Fruit fly (Drosophila melanogaster) whole organism, embryonic: ENCODE data around the gene CG14280.

Source experiments
- Awh ChIP-seq: fragments of 200-800 bp; sonication (Bioruptor generic); IDR thresholded peaks from 2 replicates; pipeline ENCODE4, ENCODE4 v1.3.6; 2022; ENCODE audit warnings: missing biosample characterization, missing genetic modification characterization
- B-H1 ChIP-seq: fragments of 200-800 bp; sonication (Bioruptor generic); IDR thresholded peaks from 3 replicates; pipeline ENCODE4 v1.3.6; 2022; ENCODE audit warnings: missing biosample characterization, missing genetic modification characterization
- BtbVII ChIP-seq: fragments of 200-800 bp; sonication (Bioruptor generic); optimal IDR thresholded peaks from 3 replicates; lab custom pipeline; 2017; ENCODE audit warnings: missing biosample characterization, mild to moderate bottlenecking, missing genetic modification characterization
- CG11247 ChIP-seq: fragments of 200-800 bp; sonication (Bioruptor generic); IDR thresholded peaks from 2 replicates; pipeline ENCODE4 v1.3.6; 2022; ENCODE audit warnings: missing biosample characterization, missing genetic modification characterization
- CG12236 ChIP-seq: fragments of 200-800 bp; sonication (Bioruptor generic); optimal IDR thresholded peaks from 2 replicates; lab custom pipeline; 2016; ENCODE audit warnings: missing biosample characterization, missing genetic modification characterization
- CG12391 ChIP-seq: fragments of 200-800 bp; sonication (Bioruptor generic); optimal IDR thresholded peaks from 3 replicates; lab custom pipeline; 2018; ENCODE audit warnings: missing biosample characterization, mild to moderate bottlenecking, missing genetic modification characterization, moderate library complexity
- CG14667 ChIP-seq: fragments of 200-800 bp; sonication (Bioruptor generic); IDR thresholded peaks from 2 replicates; pipeline ENCODE4 v1.3.6; 2022; ENCODE audit warnings: missing biosample characterization, missing genetic modification characterization
- CG15601 ChIP-seq: fragments of 200-800 bp; sonication (Bioruptor generic); optimal IDR thresholded peaks from 3 replicates; lab custom pipeline; 2019; ENCODE audit warnings: missing biosample characterization, mild to moderate bottlenecking, missing genetic modification characterization, moderate library complexity
- CG17385 ChIP-seq: fragments of 200-800 bp; sonication (Bioruptor generic); optimal IDR thresholded peaks from 3 replicates; lab custom pipeline; 2018; ENCODE audit warnings: missing biosample characterization, mild to moderate bottlenecking, missing genetic modification characterization
- CG17829 ChIP-seq: fragments of 200-800 bp; optimal IDR thresholded peaks from 2 replicates; lab custom pipeline; 2019; ENCODE audit warnings: missing biosample characterization, mild to moderate bottlenecking, missing genetic modification characterization, moderate library complexity
- CG17912 ChIP-seq: fragments of 200-800 bp; sonication (Bioruptor generic); optimal IDR thresholded peaks from 2 replicates; lab custom pipeline; 2018; ENCODE audit warnings: missing biosample characterization, mild to moderate bottlenecking, missing genetic modification characterization
- CG18619 ChIP-seq: fragments of 200-800 bp; sonication (Bioruptor generic); optimal IDR thresholded peaks from 3 replicates; lab custom pipeline; 2017; ENCODE audit warnings: missing biosample characterization, mild to moderate bottlenecking, missing genetic modification characterization
- CG2678 ChIP-seq: fragments of 200-800 bp; sonication (Bioruptor generic); optimal IDR thresholded peaks from 3 replicates; lab custom pipeline; 2019; ENCODE audit warnings: missing biosample characterization, mild to moderate bottlenecking, missing genetic modification characterization, moderate library complexity
- CG32532 ChIP-seq: fragments of 200-800 bp; sonication (Bioruptor generic); IDR thresholded peaks from 2 replicates; pipeline ENCODE4 v1.3.6; 2022; ENCODE audit warnings: missing biosample characterization, missing genetic modification characterization
- CG32767 ChIP-seq: fragments of 200-800 bp; sonication (Bioruptor generic); IDR thresholded peaks from 2 replicates; pipeline ENCODE4 v1.3.6; 2022; ENCODE audit warnings: missing biosample characterization, missing genetic modification characterization
- CG34422 ChIP-seq: fragments of 200-800 bp; sonication (Bioruptor generic); IDR thresholded peaks from 3 replicates; pipeline ENCODE4 v1.3.6; 2022; ENCODE audit warnings: missing biosample characterization, missing genetic modification characterization
- CG6765 ChIP-seq: fragments of 200-800 bp; sonication (Bioruptor generic); optimal IDR thresholded peaks from 3 replicates; lab custom pipeline; 2017; ENCODE audit warnings: missing biosample characterization, mild to moderate bottlenecking, missing genetic modification characterization
- CG8089 ChIP-seq: fragments of 200-800 bp; sonication (Bioruptor generic); optimal IDR thresholded peaks from 3 replicates; lab custom pipeline; 2016; ENCODE audit warnings: missing biosample characterization, missing genetic modification characterization
- CG9609 ChIP-seq: fragments of 200-800 bp; sonication (Bioruptor generic); optimal IDR thresholded peaks from 3 replicates; lab custom pipeline; 2016; ENCODE audit warnings: missing biosample characterization, missing genetic modification characterization
- CG9797 ChIP-seq: fragments of 200-800 bp; sonication (Bioruptor generic); optimal IDR thresholded peaks from 3 replicates; lab custom pipeline; 2018; ENCODE audit warnings: missing biosample characterization, mild to moderate bottlenecking, missing genetic modification characterization
- CG9817 ChIP-seq: fragments of 200-800 bp; sonication (Bioruptor generic); optimal IDR thresholded peaks from 2 replicates; lab custom pipeline; 2018; ENCODE audit warnings: missing biosample characterization, mild to moderate bottlenecking, missing genetic modification characterization, moderate library complexity
- CHES-1-like ChIP-seq: fragments of 200-800 bp; sonication (Bioruptor generic); optimal IDR thresholded peaks from 2 replicates; lab custom pipeline; 2016; ENCODE audit warnings: missing biosample characterization, missing genetic modification characterization
- CoRest ChIP-seq: fragments of 200-800 bp; sonication (Bioruptor generic); optimal IDR thresholded peaks from 3 replicates; lab custom pipeline; 2018; ENCODE audit warnings: missing biosample characterization, mild to moderate bottlenecking, missing genetic modification characterization, moderate library complexity
- Dek ChIP-seq: fragments of 200-800 bp; sonication (Bioruptor generic); optimal IDR thresholded peaks from 3 replicates; lab custom pipeline; 2019; ENCODE audit warnings: missing biosample characterization, mild to moderate bottlenecking, missing genetic modification characterization, moderate library complexity
- E2f1 ChIP-seq: fragments of 200-800 bp; sonication (Bioruptor generic); IDR thresholded peaks from 2 replicates; pipeline ENCODE4 v1.3.6; 2022; ENCODE audit warnings: missing biosample characterization, missing genetic modification characterization
- Fer3 ChIP-seq: fragments of 200-800 bp; sonication (Bioruptor generic); optimal IDR thresholded peaks from 2 replicates; lab custom pipeline; 2018; ENCODE audit warnings: missing biosample characterization, mild to moderate bottlenecking, missing genetic modification characterization, moderate library complexity
- GATAe ChIP-seq: fragments of 200-800 bp; sonication (Bioruptor generic); conservative IDR thresholded peaks from 2 replicates; pipeline ENCODE4 v1.3.6; 2022; ENCODE audit warnings: missing biosample characterization, missing genetic modification characterization
- Hmr ChIP-seq: fragments of 200-800 bp; sonication (Bioruptor generic); optimal IDR thresholded peaks from 3 replicates; lab custom pipeline; 2017; ENCODE audit warnings: mild to moderate bottlenecking, missing biosample characterization, missing genetic modification reagents, missing genetic modification characterization
- Oli ChIP-seq: fragments of 200-800 bp; sonication (Bioruptor generic); optimal IDR thresholded peaks from 2 replicates; lab custom pipeline; 2018; ENCODE audit warnings: missing biosample characterization, mild to moderate bottlenecking, missing genetic modification characterization, moderate library complexity
- ap ChIP-seq: fragments of 200-800 bp; sonication (Bioruptor generic); IDR thresholded peaks from 2 replicates; pipeline ENCODE4 v1.3.6; 2022; ENCODE audit warnings: missing biosample characterization, missing genetic modification characterization
- ash1 ChIP-seq: fragments of 200-800 bp; sonication (Bioruptor generic); optimal IDR thresholded peaks from 2 replicates; lab custom pipeline; 2018; ENCODE audit warnings: missing biosample characterization, mild to moderate bottlenecking, missing genetic modification characterization
- bcd ChIP-seq: fragments of 200-800 bp; sonication (Bioruptor generic); optimal IDR thresholded peaks from 2 replicates; lab custom pipeline; 2017; ENCODE audit warnings: missing biosample characterization, mild to moderate bottlenecking, missing genetic modification characterization
- bigmax ChIP-seq: fragments of 200-800 bp; sonication (Bioruptor generic); optimal IDR thresholded peaks from 2 replicates; lab custom pipeline; 2018; ENCODE audit warnings: missing biosample characterization, mild to moderate bottlenecking, missing genetic modification characterization
- cad ChIP-seq: fragments of >200 bp; optimal IDR thresholded peaks from 2 replicates; lab custom pipeline; 2017; ENCODE audit warnings: missing biosample characterization, missing genetic modification characterization
- chm ChIP-seq: fragments of 200-800 bp; sonication (Bioruptor generic); IDR thresholded peaks from 2 replicates; pipeline ENCODE4 v1.3.6; 2022; ENCODE audit warnings: missing biosample characterization, missing genetic modification characterization
- dmrt11E ChIP-seq: fragments of 200-800 bp; sonication (Bioruptor generic); optimal IDR thresholded peaks from 3 replicates; lab custom pipeline; 2018; ENCODE audit warnings: missing biosample characterization, mild to moderate bottlenecking, missing genetic modification characterization, moderate library complexity
- en ChIP-seq: fragments of 200-800 bp; sonication (Bioruptor generic); optimal IDR thresholded peaks from 2 replicates; lab custom pipeline; 2016; ENCODE audit warnings: missing biosample characterization, missing genetic modification characterization
- fd96Cb ChIP-seq: fragments of 200-800 bp; sonication (Bioruptor generic); optimal IDR thresholded peaks from 2 replicates; lab custom pipeline; 2018; ENCODE audit warnings: missing biosample characterization, mild to moderate bottlenecking, missing genetic modification characterization, moderate library complexity
- gcm2 ChIP-seq: fragments of 200-800 bp; sonication (Bioruptor generic); optimal IDR thresholded peaks from 2 replicates; lab custom pipeline; 2016; ENCODE audit warnings: missing biosample characterization, missing genetic modification characterization
- gsb-n ChIP-seq: fragments of 200-800 bp; sonication (Bioruptor generic); optimal IDR thresholded peaks from 3 replicates; lab custom pipeline; 2018; ENCODE audit warnings: missing biosample characterization, mild to moderate bottlenecking, missing genetic modification characterization
- otp ChIP-seq: fragments of 200-800 bp; sonication (Bioruptor generic); IDR thresholded peaks from 3 replicates; pipeline ENCODE4, ENCODE4 v1.3.6; 2022; ENCODE audit warnings: missing biosample characterization, missing genetic modification characterization
- sima ChIP-seq: fragments of 200-800 bp; sonication (Bioruptor generic); optimal IDR thresholded peaks from 2 replicates; lab custom pipeline; 2016; ENCODE audit warnings: missing biosample characterization, missing genetic modification characterization
- sisA ChIP-seq: fragments of 200-800 bp; sonication (Bioruptor generic); IDR thresholded peaks from 2 replicates; pipeline ENCODE4 v1.3.6; 2022; ENCODE audit warnings: missing biosample characterization, missing genetic modification characterization
- slou ChIP-seq: fragments of 200-800 bp; sonication (Bioruptor generic); optimal IDR thresholded peaks from 3 replicates; lab custom pipeline; 2016; ENCODE audit warnings: missing biosample characterization, missing genetic modification characterization
- sug ChIP-seq: fragments of 200-800 bp; optimal IDR thresholded peaks from 2 replicates; lab custom pipeline; 2019; ENCODE audit warnings: missing biosample characterization, mild to moderate bottlenecking, missing genetic modification characterization, moderate library complexity
- trem ChIP-seq: fragments of 200-800 bp; optimal IDR thresholded peaks from 3 replicates; lab custom pipeline; 2019; ENCODE audit warnings: missing biosample characterization, mild to moderate bottlenecking, missing genetic modification characterization, moderate library complexity
- wdn ChIP-seq: fragments of 200-800 bp; sonication (Bioruptor generic); IDR thresholded peaks from 2 replicates; pipeline ENCODE4 v1.3.6; 2022; ENCODE audit warnings: missing biosample characterization, missing genetic modification characterization
- wek ChIP-seq: fragments of 200-800 bp; sonication (Bioruptor generic); optimal IDR thresholded peaks from 3 replicates; lab custom pipeline; 2018; ENCODE audit warnings: missing biosample characterization, mild to moderate bottlenecking, missing genetic modification characterization, moderate library complexity
- yki ChIP-seq: fragments of >200 bp; optimal IDR thresholded peaks from 3 replicates; lab custom pipeline; 2018
- zf30C ChIP-seq: fragments of 200-800 bp; sonication (Bioruptor generic); optimal IDR thresholded peaks from 3 replicates; lab custom pipeline; 2018; ENCODE audit warnings: missing biosample characterization, mild to moderate bottlenecking, missing genetic modification characterization

CG14280 gene

DNA sequence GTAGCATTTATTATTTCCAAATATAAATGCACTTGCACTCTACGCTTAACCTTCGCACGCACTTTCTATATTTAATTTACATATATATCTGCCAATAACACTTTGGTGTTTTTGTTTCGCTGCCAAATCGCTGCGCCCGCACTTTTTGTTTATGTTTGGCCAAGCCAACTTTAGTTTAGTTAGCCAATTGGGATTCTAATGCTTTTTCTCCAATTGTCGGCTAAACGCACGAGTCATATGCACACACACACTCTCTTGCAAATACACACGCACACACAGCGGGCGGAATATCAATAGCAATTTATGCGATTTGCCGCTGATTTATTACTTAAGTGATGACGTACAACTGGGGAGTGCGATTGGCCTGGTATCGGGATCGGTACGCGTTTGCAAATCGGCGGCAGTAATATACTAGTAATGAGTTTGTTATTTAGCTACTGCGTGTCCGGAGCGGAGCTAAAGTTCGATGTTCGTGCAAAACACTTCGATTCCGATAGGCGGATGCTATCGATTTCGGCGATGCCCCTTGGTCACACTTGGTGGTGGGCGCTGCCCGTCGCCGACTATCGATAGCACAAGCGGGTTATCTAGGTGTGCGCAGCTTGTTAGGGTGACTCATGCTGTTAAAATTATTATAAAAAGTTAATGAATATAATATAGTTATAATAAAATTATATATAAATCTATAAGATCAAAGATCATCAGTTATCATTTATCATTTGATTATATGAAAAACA, 30.3 kb upstream of the CG14280 start, which contains the start of gene vib (continued):
- TF ChIP-seq cad (GFP tag; lab: Kevin White, UChicago), result no peak
- TF ChIP-seq CG11247 (GFP tag; lab: Robert Waterston, UW), result peak; percentile 58
- TF ChIP-seq CG9609 (GFP tag; lab: Kevin White, UChicago), result no peak
- TF ChIP-seq B-H1, result no peak
- peak; percentile 53 for TF ChIP-seq Fer3 (tag; lab: Kevin White, UChicago)
- TF ChIP-seq CG8089 (GFP tag; lab: Kevin White, UChicago), result no peak
- TF ChIP-seq CG17912, result no peak
- peak; percentile 16 for TF ChIP-seq fd96Cb (tag; lab: Kevin White, UChicago)
- peak; percentile 28; the same call in 1 of the 2 replicates for TF ChIP-seq ap
- TF ChIP-seq Awh, result no peak
- no peak for TF ChIP-seq sima
- peak; percentile 65 for TF ChIP-seq wek (GFP tag; lab: Kevin White, UChicago)
- peak; percentile 54; the same call in 1 of the 2 replicates for TF ChIP-seq CG32767 (GFP tag; lab: Robert Waterston, UW)
- peak; percentile 54 for TF ChIP-seq CG15601
- TF ChIP-seq bcd (GFP tag; lab: Kevin White, UChicago), result peak; percentile 27
- TF ChIP-seq CG17385 (GFP tag; lab: Kevin White, UChicago), result no peak
- TF ChIP-seq CG34422 (GFP tag; lab: Robert Waterston, UW), result peak; percentile 64; the same call in 2 of the 3 replicates
- TF ChIP-seq CG9817, result peak; percentile 6
- TF ChIP-seq CG12236 (GFP tag; lab: Kevin White, UChicago), result no peak
- TF ChIP-seq dmrt11E (tag; lab: Kevin White, UChicago), result peak; percentile 29
- no peak for TF ChIP-seq GATAe (GFP tag; lab: Robert Waterston, UW)
- TF ChIP-seq Dek (tag; lab: Kevin White, UChicago), result peak; percentile 46
- TF ChIP-seq CG2678 (tag; lab: Kevin White, UChicago), result peak; percentile 72
- peak; percentile 69 for TF ChIP-seq CoRest (tag; lab: Kevin White, UChicago)
- TF ChIP-seq otp (GFP tag; lab: Robert Waterston, UW), result peak; percentile 73; the same call in 1 of the 3 replicates
- TF ChIP-seq slou (GFP tag; lab: Kevin White, UChicago), result no peak
- no peak for TF ChIP-seq gcm2 (GFP tag; lab: Kevin White, UChicago)
- peak; percentile 61 for TF ChIP-seq CG6765
- peak; percentile 78 for TF ChIP-seq CG17829
- no peak for TF ChIP-seq en (GFP tag; lab: Kevin White, UChicago)
- TF ChIP-seq CHES-1-like (GFP tag; lab: Kevin White, UChicago), result peak; percentile 45
- peak; percentile 15 for TF ChIP-seq ash1 (GFP tag; lab: Kevin White, UChicago)
- TF ChIP-seq CG32532 (GFP tag; lab: Robert Waterston, UW), result peak; percentile 76
- TF ChIP-seq BtbVII (GFP tag; lab: Kevin White, UChicago), result peak; percentile 49
- no peak for TF ChIP-seq CG14667
- TF ChIP-seq gsb-n, result peak; percentile 54
- peak; percentile 72 for TF ChIP-seq Hmr (GFP tag; lab: Kevin White, UChicago)
- TF ChIP-seq CG18619, result peak; percentile 52
- TF ChIP-seq E2f1, result peak; percentile 40; the same call in 1 of the 2 replicates
- TF ChIP-seq trem, result peak; percentile 77
- no peak for TF ChIP-seq yki (lab: Kevin White, UChicago)
- TF ChIP-seq wdn (GFP tag; lab: Robert Waterston, UW), result 0 out of 2 replicates have a peak, but pooled peaks have one; percentile 4
- TF ChIP-seq zf30C (GFP tag; lab: Kevin White, UChicago), result no peak
- TF ChIP-seq Oli (tag; lab: Kevin White, UChicago), result peak; percentile 33
- no peak for TF ChIP-seq sug (tag; lab: Kevin White, UChicago)
- TF ChIP-seq CG12391, result peak; percentile 75
- TF ChIP-seq bigmax, result no peak
- TF ChIP-seq chm (GFP tag; lab: Robert Waterston, UW), result peak; percentile 43; the same call in 1 of the 2 replicates
- TF ChIP-seq CG9797, result peak; percentile 76
- TF ChIP-seq sisA, result no peak
